Fruit fly (Drosophila melanogaster) whole organism, prepupa: ENCODE data around the gene CG33648.

Experiments
- CG10631 ChIP-seq: fragments of 200-800 bp; sonication (Bioruptor generic); optimal IDR thresholded peaks from 2 replicates; lab custom pipeline; 2016; ENCODE audit warnings: missing biosample characterization, missing genetic modification characterization
- CG10669 ChIP-seq: fragments of 200-800 bp; sonication (Bioruptor generic); optimal IDR thresholded peaks from 3 replicates; lab custom pipeline; 2018; ENCODE audit warnings: missing biosample characterization, mild to moderate bottlenecking, missing genetic modification characterization, moderate library complexity
- CG11762 ChIP-seq: fragments of 200-800 bp; sonication (Bioruptor generic); optimal IDR thresholded peaks from 3 replicates; lab custom pipeline; 2016; ENCODE audit warnings: missing biosample characterization, missing genetic modification characterization; ENCODE audit not compliant: insufficient read depth
- CG15336 ChIP-seq: fragments of 200-800 bp; sonication (Bioruptor generic); IDR thresholded peaks from 2 replicates; pipeline ENCODE4 v1.3.6; 2022; ENCODE audit warnings: missing biosample characterization, missing genetic modification characterization
- CG1621 ChIP-seq: fragments of 200-800 bp; sonication (Bioruptor generic); optimal IDR thresholded peaks from 3 replicates; lab custom pipeline; 2018; ENCODE audit warnings: missing biosample characterization, mild to moderate bottlenecking, missing genetic modification characterization
- CG16779 ChIP-seq: fragments of 200-800 bp; sonication (Bioruptor generic); optimal IDR thresholded peaks from 3 replicates; lab custom pipeline; 2017; ENCODE audit warnings: missing biosample characterization, mild to moderate bottlenecking, missing genetic modification characterization
- CG3032 ChIP-seq: fragments of 200-800 bp; optimal IDR thresholded peaks from 2 replicates; lab custom pipeline; 2019; ENCODE audit warnings: missing biosample characterization, mild to moderate bottlenecking, missing genetic modification characterization, moderate library complexity
- CG32006 ChIP-seq: fragments of 200-800 bp; sonication (Bioruptor generic); optimal IDR thresholded peaks from 3 replicates; lab custom pipeline; 2017; ENCODE audit warnings: missing biosample characterization, mild to moderate bottlenecking, missing genetic modification characterization
- CG34406 ChIP-seq: fragments of 200-800 bp; sonication (Bioruptor generic); optimal IDR thresholded peaks from 3 replicates; lab custom pipeline; 2016; ENCODE audit warnings: missing biosample characterization, missing genetic modification characterization
- CG3919 ChIP-seq: fragments of 200-800 bp; sonication (Bioruptor generic); optimal IDR thresholded peaks from 3 replicates; lab custom pipeline; 2016; ENCODE audit warnings: missing biosample characterization, missing genetic modification characterization
- CG6163 ChIP-seq: fragments of 200-800 bp; sonication (Bioruptor generic); IDR thresholded peaks from 3 replicates; pipeline ENCODE4 v1.3.6; 2022; ENCODE audit warnings: missing biosample characterization, missing genetic modification characterization
- CG6276 ChIP-seq: fragments of 200-800 bp; sonication (Bioruptor generic); optimal IDR thresholded peaks from 2 replicates; lab custom pipeline; 2017; ENCODE audit warnings: missing biosample characterization, mild to moderate bottlenecking, missing genetic modification characterization
- CG6792 ChIP-seq: fragments of 200-800 bp; sonication (Bioruptor generic); optimal IDR thresholded peaks from 3 replicates; lab custom pipeline; 2016; ENCODE audit warnings: missing biosample characterization, missing genetic modification characterization
- CG6808 ChIP-seq: fragments of 200-800 bp; sonication (Bioruptor generic); optimal IDR thresholded peaks from 3 replicates; lab custom pipeline; 2017; ENCODE audit warnings: missing biosample characterization, missing genetic modification characterization, mild to moderate bottlenecking, moderate library complexity, missing genetic modification reagents
- CG8119 ChIP-seq: fragments of 200-800 bp; sonication (Bioruptor generic); IDR thresholded peaks from 3 replicates; pipeline ENCODE4 v1.3.6; 2022; ENCODE audit warnings: missing biosample characterization, missing genetic modification characterization
- CG8319 ChIP-seq: fragments of 200-800 bp; sonication (Bioruptor generic); optimal IDR thresholded peaks from 3 replicates; lab custom pipeline; 2016; ENCODE audit warnings: missing biosample characterization, missing genetic modification characterization
- CG8632 ChIP-seq: fragments of 200-800 bp; sonication (Bioruptor generic); optimal IDR thresholded peaks from 3 replicates; lab custom pipeline; 2016; ENCODE audit warnings: missing biosample characterization, missing genetic modification characterization
- CG9139 ChIP-seq: fragments of 200-800 bp; sonication (Bioruptor generic); optimal IDR thresholded peaks from 3 replicates; lab custom pipeline; 2017; ENCODE audit warnings: missing biosample characterization, mild to moderate bottlenecking, missing genetic modification characterization
- Eip75B ChIP-seq: fragments of 200-800 bp; sonication (Bioruptor generic); optimal IDR thresholded peaks from 3 replicates; lab custom pipeline; 2016; ENCODE audit warnings: missing biosample characterization, missing genetic modification characterization
- Eip78C ChIP-seq: fragments of 200-800 bp; sonication (Bioruptor generic); peaks from one replicate; lab custom pipeline; 2016; ENCODE audit warnings: missing biosample characterization, missing genetic modification characterization
- Ets96B ChIP-seq: fragments of 200-800 bp; optimal IDR thresholded peaks from 2 replicates; lab custom pipeline; 2019; ENCODE audit warnings: missing biosample characterization, mild to moderate bottlenecking, missing genetic modification characterization, moderate library complexity
- Gug ChIP-seq: fragments of 200-800 bp; sonication (Bioruptor generic); IDR thresholded peaks from 2 replicates; pipeline ENCODE4 v1.3.6; 2022; ENCODE audit warnings: missing biosample characterization, missing genetic modification characterization
- Hr39 ChIP-seq: fragments of 200-800 bp; sonication (Bioruptor generic); optimal IDR thresholded peaks from 2 replicates; lab custom pipeline; 2016; ENCODE audit warnings: missing biosample characterization, missing genetic modification characterization
- Hr4 ChIP-seq: fragments of 200-800 bp; sonication (Bioruptor generic); optimal IDR thresholded peaks from 3 replicates; lab custom pipeline; 2016; ENCODE audit warnings: missing biosample characterization, missing genetic modification characterization
- Met ChIP-seq: fragments of 200-800 bp; sonication (Bioruptor generic); optimal IDR thresholded peaks from 3 replicates; lab custom pipeline; 2016; ENCODE audit warnings: missing biosample characterization, missing genetic modification characterization
- OdsH ChIP-seq: fragments of 200-800 bp; sonication (Bioruptor generic); optimal IDR thresholded peaks from 3 replicates; lab custom pipeline; 2016; ENCODE audit warnings: missing biosample characterization, missing genetic modification characterization
- Sox14 ChIP-seq: fragments of 200-800 bp; sonication (Bioruptor generic); optimal IDR thresholded peaks from 3 replicates; lab custom pipeline; 2016; ENCODE audit warnings: missing biosample characterization, missing genetic modification characterization
- acj6 ChIP-seq: fragments of 200-800 bp; sonication (Bioruptor generic); optimal IDR thresholded peaks from 3 replicates; lab custom pipeline; 2016; ENCODE audit warnings: missing biosample characterization, missing genetic modification characterization
- cyc ChIP-seq: fragments of 200-800 bp; sonication (Bioruptor generic); optimal IDR thresholded peaks from 3 replicates; lab custom pipeline; 2016; ENCODE audit warnings: missing biosample characterization, missing genetic modification characterization
- dac ChIP-seq: fragments of 200-800 bp; sonication (Bioruptor generic); optimal IDR thresholded peaks from 2 replicates; lab custom pipeline; 2017; ENCODE audit warnings: missing biosample characterization, mild to moderate bottlenecking, missing genetic modification characterization
- dsx ChIP-seq: fragments of 200-800 bp; optimal IDR thresholded peaks from 3 replicates; lab custom pipeline; 2019; ENCODE audit warnings: missing biosample characterization, mild to moderate bottlenecking, missing genetic modification characterization, moderate library complexity; ENCODE audit not compliant: poor library complexity, severe bottlenecking
- eg ChIP-seq: fragments of 200-800 bp; sonication (Bioruptor generic); IDR thresholded peaks from 3 replicates; pipeline ENCODE4 v1.3.6; 2022; ENCODE audit warnings: missing biosample characterization, missing genetic modification characterization
- esn ChIP-seq: fragments of 200-800 bp; sonication (Bioruptor generic); optimal IDR thresholded peaks from 2 replicates; lab custom pipeline; 2016; ENCODE audit warnings: missing biosample characterization, mild to moderate bottlenecking, missing genetic modification characterization, moderate library complexity
- pdm3 ChIP-seq: fragments of 200-800 bp; sonication (Bioruptor generic); optimal IDR thresholded peaks from 3 replicates; lab custom pipeline; 2016; ENCODE audit warnings: missing biosample characterization, missing genetic modification characterization
- salr ChIP-seq, 2 experiments: fragments of 200-800 bp; sonication (Bioruptor generic); optimal IDR thresholded peaks; 3 replicates each; lab custom pipeline; 2016 to 2018; ENCODE audit warnings: missing biosample characterization in 2 of 2, missing genetic modification characterization in 2 of 2, mild to moderate bottlenecking in 1 of 2
- spab ChIP-seq: fragments of 200-800 bp; sonication (Bioruptor generic); optimal IDR thresholded peaks from 2 replicates; lab custom pipeline; 2017; ENCODE audit warnings: missing biosample characterization, mild to moderate bottlenecking, missing genetic modification characterization, missing genetic modification reagents
- svp ChIP-seq: fragments of 200-800 bp; sonication (Bioruptor generic); peaks from one replicate; lab custom pipeline; 2016; ENCODE audit warnings: missing biosample characterization, missing genetic modification characterization
- topi ChIP-seq: fragments of 200-800 bp; sonication (Bioruptor generic); optimal IDR thresholded peaks from 3 replicates; lab custom pipeline; 2016; ENCODE audit warnings: missing biosample characterization, missing genetic modification characterization

The CG33648 gene

dm6 chr2L:14521472-14521871, 2.6 kb upstream of the CG33648 start (continued):
- TF ChIP-seq dac (GFP tag; lab: Kevin White, UChicago) = no peak
- TF ChIP-seq Sox14 (GFP tag; lab: Kevin White, UChicago) = no peak
- TF ChIP-seq CG6163 (GFP tag; lab: Robert Waterston, UW) = peak; percentile 61; the same call in 2 of the 3 replicates
- no peak for TF ChIP-seq CG6276 (GFP tag; lab: Kevin White, UChicago)
- peak; percentile 52 for TF ChIP-seq Hr4
- TF ChIP-seq CG1621 (tag; lab: Kevin White, UChicago) = no peak
- peak; percentile 1 for TF ChIP-seq pdm3 (GFP tag; lab: Kevin White, UChicago)
- peak; percentile 45 for TF ChIP-seq CG32006 (GFP tag; lab: Kevin White, UChicago)
- TF ChIP-seq CG8319 (GFP tag; lab: Kevin White, UChicago) = no peak
- TF ChIP-seq CG11762 (GFP tag; lab: Kevin White, UChicago) = no peak
- peak; percentile 92 for TF ChIP-seq dsx (GFP tag; lab: Kevin White, UChicago)
- TF ChIP-seq topi = peak; percentile 20
- no peak for TF ChIP-seq esn
- no peak for TF ChIP-seq Met (GFP tag; lab: Kevin White, UChicago)
- peak; percentile 20 for TF ChIP-seq cyc (GFP tag; lab: Kevin White, UChicago)
- TF ChIP-seq CG15336 (GFP tag; lab: Robert Waterston, UW) = peak; percentile 52
- peak; percentile 27; the same call in 1 of the 3 replicates for TF ChIP-seq eg (GFP tag; lab: Robert Waterston, UW)
- TF ChIP-seq, all 60 proteins: peak for 17

dm6 chr2L:14523731-14524130, 381 bp upstream of the CG33648 start:
- TF ChIP-seq Eip75B (GFP tag; lab: Kevin White, UChicago) = peak; percentile 32
- peak; percentile 20 for TF ChIP-seq dsx (GFP tag; lab: Kevin White, UChicago)
- TF ChIP-seq Sox14 (GFP tag; lab: Kevin White, UChicago) = no peak
- TF ChIP-seq CG3032 (tag; lab: Kevin White, UChicago) = peak; percentile 0
- no peak for TF ChIP-seq CG6792 (GFP tag; lab: Kevin White, UChicago)
- peak; percentile 3 for TF ChIP-seq spab (GFP tag; lab: Kevin White, UChicago)
- no peak for TF ChIP-seq CG9139 (GFP tag; lab: Kevin White, UChicago)
- peak; percentile 31 for TF ChIP-seq OdsH (GFP tag; lab: Kevin White, UChicago)
- peak; percentile 55 for TF ChIP-seq Ets96B (tag; lab: Kevin White, UChicago)
- TF ChIP-seq CG32006 (GFP tag; lab: Kevin White, UChicago) = peak; percentile 52
- TF ChIP-seq cyc (GFP tag; lab: Kevin White, UChicago) = no peak
- TF ChIP-seq CG10631 (GFP tag; lab: Kevin White, UChicago) = peak; percentile 52
- TF ChIP-seq Hr39 (GFP tag; lab: Kevin White, UChicago) = no peak
- TF ChIP-seq Hr4 = peak; percentile 40
- TF ChIP-seq svp = peak; percentile 70
- peak; percentile 39 for TF ChIP-seq CG3919 (GFP tag; lab: Kevin White, UChicago)
- TF ChIP-seq CG8119 (GFP tag; lab: Robert Waterston, UW) = 0 out of 3 replicates have a peak, but pooled peaks have one; percentile 24
- no peak for TF ChIP-seq CG8632 (GFP tag; lab: Kevin White, UChicago)
- TF ChIP-seq Gug (GFP tag; lab: Robert Waterston, UW) = no peak
- TF ChIP-seq CG6808 (GFP tag; lab: Kevin White, UChicago) = peak; percentile 22
- TF ChIP-seq Eip78C (GFP tag; lab: Kevin White, UChicago) = peak; percentile 81
- TF ChIP-seq salr (GFP tag; optimal IDR thresholded peaks at IDR 0.05; lab: Kevin White, UChicago) = peak in 1 of 2 experiments; percentile 17
- TF ChIP-seq acj6 (GFP tag; lab: Kevin White, UChicago) = peak; percentile 14
- TF ChIP-seq CG6163 (GFP tag; lab: Robert Waterston, UW) = peak; percentile 8; the same call in 1 of the 3 replicates
- peak; percentile 10 for TF ChIP-seq topi
- TF ChIP-seq CG16779 (tag; lab: Kevin White, UChicago) = no peak
- peak; percentile 10 for TF ChIP-seq CG34406 (GFP tag; lab: Kevin White, UChicago)
- peak; percentile 9 for TF ChIP-seq CG10669 (GFP tag; lab: Kevin White, UChicago)
